Fruit fly (Drosophila melanogaster) whole organism, embryonic: ENCODE measurements around the gene Tis11.
A peak's percentile ranks its signal among the peaks of the same experiment; 100 is the strongest.

Experiments
- Atf6 ChIP-seq: fragments of 200-800 bp; sonication (Bioruptor generic); IDR thresholded peaks from 2 replicates; pipeline ENCODE4 v1.3.6; 2022; ENCODE audit warnings: missing biosample characterization, missing genetic modification characterization
- Bteb2 ChIP-seq: fragments of 200-800 bp; sonication (Bioruptor generic); optimal IDR thresholded peaks from 2 replicates; lab custom pipeline; 2016; ENCODE audit warnings: missing biosample characterization, missing genetic modification characterization
- CG10543 ChIP-seq: fragments of 200-800 bp; sonication (Bioruptor generic); optimal IDR thresholded peaks from 3 replicates; lab custom pipeline; 2017; ENCODE audit warnings: missing biosample characterization, mild to moderate bottlenecking, missing genetic modification characterization, moderate library complexity
- CG11456 ChIP-seq: fragments of 200-800 bp; sonication (Bioruptor generic); IDR thresholded peaks from 3 replicates; pipeline ENCODE4 v1.3.6; 2022; ENCODE audit warnings: missing biosample characterization, missing genetic modification characterization
- CG12299 ChIP-seq: fragments of 200-800 bp; sonication (Bioruptor generic); optimal IDR thresholded peaks from 2 replicates; lab custom pipeline; 2018; ENCODE audit warnings: missing biosample characterization, mild to moderate bottlenecking, missing genetic modification characterization
- CG12391 ChIP-seq: fragments of 200-800 bp; sonication (Bioruptor generic); optimal IDR thresholded peaks from 3 replicates; lab custom pipeline; 2018; ENCODE audit warnings: missing biosample characterization, mild to moderate bottlenecking, missing genetic modification characterization, moderate library complexity
- CG12744 ChIP-seq: fragments of 200-800 bp; sonication (Bioruptor generic); optimal IDR thresholded peaks from 2 replicates; lab custom pipeline; 2016; ENCODE audit warnings: missing biosample characterization, missing genetic modification characterization
- CG12942 ChIP-seq: fragments of 200-800 bp; sonication (Bioruptor generic); optimal IDR thresholded peaks from 3 replicates; lab custom pipeline; 2016; ENCODE audit warnings: missing biosample characterization, missing genetic modification characterization
- CG15601 ChIP-seq: fragments of 200-800 bp; sonication (Bioruptor generic); optimal IDR thresholded peaks from 3 replicates; lab custom pipeline; 2019; ENCODE audit warnings: missing biosample characterization, mild to moderate bottlenecking, missing genetic modification characterization, moderate library complexity
- CG1602 ChIP-seq: fragments of 200-800 bp; sonication (Bioruptor generic); optimal IDR thresholded peaks from 3 replicates; lab custom pipeline; 2016; ENCODE audit warnings: missing biosample characterization, missing genetic modification characterization
- CG17361 ChIP-seq: fragments of 200-800 bp; sonication (Bioruptor generic); IDR thresholded peaks from 3 replicates; pipeline ENCODE4 v1.3.6; 2022; ENCODE audit warnings: missing biosample characterization, missing genetic modification characterization
- CG17612 ChIP-seq: fragments of 200-800 bp; sonication (Bioruptor generic); IDR thresholded peaks from 2 replicates; pipeline ENCODE4 v1.3.6; 2022; ENCODE audit warnings: missing biosample characterization, missing genetic modification characterization
- CG17912 ChIP-seq: fragments of 200-800 bp; sonication (Bioruptor generic); optimal IDR thresholded peaks from 2 replicates; lab custom pipeline; 2018; ENCODE audit warnings: missing biosample characterization, mild to moderate bottlenecking, missing genetic modification characterization
- CG18262 ChIP-seq: fragments of 200-800 bp; optimal IDR thresholded peaks from 3 replicates; lab custom pipeline; 2019; ENCODE audit warnings: missing biosample characterization, mild to moderate bottlenecking, missing genetic modification characterization, moderate library complexity
- CG2712 ChIP-seq: fragments of 200-800 bp; optimal IDR thresholded peaks from 3 replicates; lab custom pipeline; 2019; ENCODE audit warnings: missing biosample characterization, mild to moderate bottlenecking, missing genetic modification characterization, moderate library complexity
- CG3065 ChIP-seq: fragments of 200-800 bp; sonication (Bioruptor generic); optimal IDR thresholded peaks from 2 replicates; lab custom pipeline; 2016; ENCODE audit warnings: missing biosample characterization, missing genetic modification characterization
- CG4424 ChIP-seq: fragments of 200-800 bp; sonication (Bioruptor generic); optimal IDR thresholded peaks from 3 replicates; lab custom pipeline; 2016; ENCODE audit warnings: missing biosample characterization, missing genetic modification characterization
- CG7963 ChIP-seq: fragments of 200-800 bp; sonication (Bioruptor generic); IDR thresholded peaks from 3 replicates; pipeline ENCODE4 v1.3.6; 2022; ENCODE audit warnings: missing biosample characterization, missing genetic modification characterization; ENCODE audit not compliant: partially characterized antibody
- CG9215 ChIP-seq: fragments of 200-800 bp; sonication (Bioruptor generic); IDR thresholded peaks from 2 replicates; pipeline ENCODE4 v1.3.6; 2022; ENCODE audit warnings: missing biosample characterization, missing genetic modification characterization
- CG9932 ChIP-seq: fragments of 200-800 bp; sonication (Bioruptor generic); IDR thresholded peaks from 2 replicates; pipeline ENCODE4 v1.3.6; 2022; ENCODE audit warnings: missing biosample characterization, missing genetic modification characterization
- CTCF ChIP-seq: fragments of 200-800 bp; sonication (Bioruptor generic); optimal IDR thresholded peaks from 2 replicates; lab custom pipeline; 2017; ENCODE audit warnings: missing biosample characterization, mild to moderate bottlenecking, missing genetic modification characterization, moderate library complexity
- Chrac-16 ChIP-seq: fragments of 200-800 bp; sonication (Bioruptor generic); optimal IDR thresholded peaks from 3 replicates; lab custom pipeline; 2016; ENCODE audit warnings: missing biosample characterization, missing genetic modification characterization
- Deaf1 ChIP-seq: fragments of 200-800 bp; optimal IDR thresholded peaks from 3 replicates; lab custom pipeline; 2019; ENCODE audit warnings: missing biosample characterization, mild to moderate bottlenecking, missing genetic modification characterization, moderate library complexity
- Ets65A ChIP-seq: fragments of 200-800 bp; sonication (Bioruptor generic); peaks from one replicate; lab custom pipeline; 2016; ENCODE audit warnings: missing biosample characterization, missing genetic modification characterization
- Hr78 ChIP-seq, 2 experiments: fragments of 200-800 bp in 1 of 2; fragments of >200 bp in 1 of 2; sonication (Bioruptor generic) in 1 of 2; optimal IDR thresholded peaks; 2 replicates each; lab custom pipeline; 2017 to 2019; ENCODE audit warnings: missing biosample characterization in 2 of 2, missing genetic modification characterization in 2 of 2, mild to moderate bottlenecking in 1 of 2, moderate library complexity in 1 of 2
- MESR4 ChIP-seq: fragments of 200-800 bp; sonication (Bioruptor generic); optimal IDR thresholded peaks from 2 replicates; lab custom pipeline; 2018; ENCODE audit warnings: missing biosample characterization, mild to moderate bottlenecking, missing genetic modification characterization, moderate library complexity
- Nf-YC ChIP-seq: fragments of 200-800 bp; optimal IDR thresholded peaks from 3 replicates; lab custom pipeline; 2019; ENCODE audit warnings: missing biosample characterization, mild to moderate bottlenecking, missing genetic modification characterization, moderate library complexity
- Xbp1 ChIP-seq: fragments of 200-800 bp; sonication (Bioruptor generic); optimal IDR thresholded peaks from 3 replicates; lab custom pipeline; 2016; ENCODE audit warnings: missing biosample characterization, mild to moderate bottlenecking, missing genetic modification characterization
- abd-A ChIP-seq: fragments of 200-800 bp; sonication (Bioruptor generic); optimal IDR thresholded peaks from 3 replicates; lab custom pipeline; 2019; ENCODE audit warnings: missing biosample characterization, mild to moderate bottlenecking, missing genetic modification characterization, moderate library complexity
- dmrt11E ChIP-seq: fragments of 200-800 bp; sonication (Bioruptor generic); optimal IDR thresholded peaks from 3 replicates; lab custom pipeline; 2018; ENCODE audit warnings: missing biosample characterization, mild to moderate bottlenecking, missing genetic modification characterization, moderate library complexity
- dmrt99B ChIP-seq: fragments of 200-800 bp; sonication (Bioruptor generic); optimal IDR thresholded peaks from 2 replicates; lab custom pipeline; 2018; ENCODE audit warnings: missing biosample characterization, mild to moderate bottlenecking, missing genetic modification characterization, moderate library complexity
- exex ChIP-seq: fragments of 200-800 bp; sonication (Bioruptor generic); optimal IDR thresholded peaks from 4 replicates; lab custom pipeline; 2018; ENCODE audit warnings: missing biosample characterization, mild to moderate bottlenecking, missing genetic modification characterization, moderate library complexity
- fru ChIP-seq: fragments of >200 bp; optimal IDR thresholded peaks from 2 replicates; lab custom pipeline; 2017
- gem ChIP-seq: fragments of 200-800 bp; sonication (Bioruptor generic); optimal IDR thresholded peaks from 2 replicates; lab custom pipeline; 2019; ENCODE audit warnings: missing biosample characterization, mild to moderate bottlenecking, missing genetic modification characterization, moderate library complexity
- grn ChIP-seq: fragments of 200-800 bp; sonication (Bioruptor generic); optimal IDR thresholded peaks from 3 replicates; lab custom pipeline; 2017; ENCODE audit warnings: missing biosample characterization, missing genetic modification characterization
- jumu ChIP-seq: fragments of 200-800 bp; sonication (Bioruptor generic); optimal IDR thresholded peaks from 3 replicates; lab custom pipeline; 2016; ENCODE audit warnings: missing biosample characterization, missing genetic modification characterization
- klu ChIP-seq: fragments of 200-800 bp; sonication (Bioruptor generic); IDR thresholded peaks from 2 replicates; pipeline ENCODE4 v1.3.6; 2022; ENCODE audit warnings: missing biosample characterization, missing genetic modification characterization
- knrl ChIP-seq: fragments of 200-800 bp; sonication (Bioruptor generic); IDR thresholded peaks from 3 replicates; pipeline ENCODE4 v1.3.6; 2022; ENCODE audit warnings: missing biosample characterization, missing genetic modification characterization; ENCODE audit not compliant: partially characterized antibody
- lab ChIP-seq: fragments of 200-800 bp; sonication (Bioruptor generic); optimal IDR thresholded peaks from 3 replicates; lab custom pipeline; 2017; ENCODE audit warnings: missing biosample characterization, missing genetic modification characterization, mild to moderate bottlenecking, moderate library complexity, missing genetic modification reagents
- nmo ChIP-seq: fragments of 200-800 bp; sonication (Bioruptor generic); optimal IDR thresholded peaks from 2 replicates; lab custom pipeline; 2018; ENCODE audit warnings: missing biosample characterization, mild to moderate bottlenecking, missing genetic modification characterization, moderate library complexity
- oc ChIP-seq: fragments of 200-800 bp; sonication (Bioruptor generic); optimal IDR thresholded peaks from 2 replicates; lab custom pipeline; 2018; ENCODE audit warnings: missing biosample characterization, mild to moderate bottlenecking, missing genetic modification characterization, moderate library complexity
- onecut ChIP-seq: fragments of 200-800 bp; sonication (Bioruptor generic); IDR thresholded peaks from 2 replicates; pipeline ENCODE4 v1.3.6; 2022; ENCODE audit warnings: missing biosample characterization, missing genetic modification characterization
- psq ChIP-seq: fragments of 200-800 bp; sonication (Bioruptor generic); optimal IDR thresholded peaks from 2 replicates; lab custom pipeline; 2017; ENCODE audit warnings: missing biosample characterization, missing genetic modification characterization
- pum ChIP-seq: fragments of 200-800 bp; sonication (Bioruptor generic); optimal IDR thresholded peaks from 2 replicates; lab custom pipeline; 2016; ENCODE audit warnings: missing biosample characterization, missing genetic modification characterization
- salm ChIP-seq: fragments of 200-800 bp; sonication (Bioruptor generic); optimal IDR thresholded peaks from 2 replicates; lab custom pipeline; 2018; ENCODE audit warnings: missing biosample characterization, mild to moderate bottlenecking, missing genetic modification characterization
- seq ChIP-seq: fragments of 200-800 bp; sonication (Bioruptor generic); IDR thresholded peaks from 2 replicates; pipeline ENCODE4 v1.3.6; 2022; ENCODE audit warnings: missing biosample characterization, missing genetic modification characterization
- sim ChIP-seq: fragments of 200-800 bp; sonication (Bioruptor generic); IDR thresholded peaks from 2 replicates; pipeline ENCODE4 v1.3.6; 2022; ENCODE audit warnings: missing biosample characterization, missing genetic modification characterization
- sisA ChIP-seq: fragments of 200-800 bp; sonication (Bioruptor generic); IDR thresholded peaks from 2 replicates; pipeline ENCODE4 v1.3.6; 2022; ENCODE audit warnings: missing biosample characterization, missing genetic modification characterization
- sna ChIP-seq: fragments of 200-800 bp; sonication (Bioruptor generic); IDR thresholded peaks from 2 replicates; pipeline ENCODE4 v1.3.6; 2022; ENCODE audit warnings: missing biosample characterization, missing genetic modification characterization; ENCODE audit not compliant: partially characterized antibody
- toy ChIP-seq: fragments of 200-800 bp; sonication (Bioruptor generic); IDR thresholded peaks from 2 replicates; pipeline ENCODE4 v1.3.6; 2022; ENCODE audit warnings: missing biosample characterization, missing genetic modification characterization
- unpg ChIP-seq: fragments of 200-800 bp; sonication (Bioruptor generic); optimal IDR thresholded peaks from 3 replicates; lab custom pipeline; 2018; ENCODE audit warnings: missing biosample characterization, mild to moderate bottlenecking, missing genetic modification characterization, moderate library complexity

The Tis11 gene

dm6 chrX:12719152-12719779 is 60.1 kb downstream of the Tis11 start (continued):
- TF ChIP-seq pum (GFP tag; lab: Kevin White, UChicago) = peak; percentile 75
- TF ChIP-seq CG17361 (GFP tag; lab: Robert Waterston, UW) = peak; percentile 76
- TF ChIP-seq gem (tag; lab: Kevin White, UChicago) = peak; percentile 84
- TF ChIP-seq fru (lab: Kevin White, UChicago) = no peak
- no peak for TF ChIP-seq Hr78 (GFP tag; optimal IDR thresholded peaks at IDR 0.05; lab: Kevin White, UChicago)
- peak; percentile 76 for TF ChIP-seq nmo (GFP tag; lab: Kevin White, UChicago)
- peak; percentile 56 for TF ChIP-seq dmrt11E (tag; lab: Kevin White, UChicago)
- TF ChIP-seq sisA = peak; percentile 66
- peak; percentile 97 for TF ChIP-seq Ets65A
- TF ChIP-seq CG17612 (GFP tag; lab: Robert Waterston, UW) = no peak
- peak; percentile 75 for TF ChIP-seq Chrac-16 (GFP tag; lab: Kevin White, UChicago)
- TF ChIP-seq exex (tag; lab: Kevin White, UChicago) = no peak
- TF ChIP-seq CG11456 (GFP tag; lab: Robert Waterston, UW) = peak; percentile 71
- peak; percentile 70 for TF ChIP-seq jumu (GFP tag; lab: Kevin White, UChicago)
- peak; percentile 72 for TF ChIP-seq unpg (GFP tag; lab: Kevin White, UChicago)
- peak; percentile 67 for TF ChIP-seq CG12942 (GFP tag; lab: Kevin White, UChicago)
- no peak for TF ChIP-seq CG3065
- peak; percentile 40; the same call in 1 of the 2 replicates for TF ChIP-seq CG9215 (GFP tag; lab: Robert Waterston, UW)
- TF ChIP-seq CG12299 = no peak
- peak; percentile 49; the same call in 1 of the 2 replicates for TF ChIP-seq klu (GFP tag; lab: Robert Waterston, UW)
- TF ChIP-seq MESR4 = no peak
- TF ChIP-seq Atf6 (GFP tag; lab: Robert Waterston, UW) = peak; percentile 73
- TF ChIP-seq Deaf1 = peak; percentile 6
- peak; percentile 44 for TF ChIP-seq CG15601 (tag; lab: Kevin White, UChicago)
- peak; percentile 75 for TF ChIP-seq CG4424 (GFP tag; lab: Kevin White, UChicago)
- no peak for TF ChIP-seq CG17912 (GFP tag; lab: Kevin White, UChicago)
- TF ChIP-seq CG7963 (GFP tag; lab: Robert Waterston, UW) = no peak
- no peak for TF ChIP-seq CG10543 (GFP tag; lab: Kevin White, UChicago)
- peak; percentile 81 for TF ChIP-seq lab (GFP tag; lab: Kevin White, UChicago)
- no peak for TF ChIP-seq CTCF (GFP tag; lab: Kevin White, UChicago)
- TF ChIP-seq toy (GFP tag; lab: Robert Waterston, UW) = 0 out of 2 replicates have a peak, but pooled peaks have one; percentile 19
- peak; percentile 69 for TF ChIP-seq CG1602 (GFP tag; lab: Kevin White, UChicago)
- peak; percentile 69 for TF ChIP-seq CG12391 (tag; lab: Kevin White, UChicago)
- TF ChIP-seq CG18262 (tag; lab: Kevin White, UChicago) = peak; percentile 64
- TF ChIP-seq CG12744 = peak; percentile 14
- peak; percentile 62 for TF ChIP-seq Bteb2 (GFP tag; lab: Kevin White, UChicago)
- TF ChIP-seq CG9932 (GFP tag; lab: Robert Waterston, UW) = peak; percentile 56
- TF ChIP-seq salm (tag; lab: Kevin White, UChicago) = no peak
- TF ChIP-seq Xbp1 (GFP tag; lab: Kevin White, UChicago) = peak; percentile 76
- peak; percentile 30; the same call in 1 of the 2 replicates for TF ChIP-seq seq (GFP tag; lab: Robert Waterston, UW)
- TF ChIP-seq dmrt99B = peak; percentile 78
- TF ChIP-seq knrl (GFP tag; lab: Robert Waterston, UW) = no peak
- no peak for TF ChIP-seq grn
- TF ChIP-seq CG2712 = peak; percentile 68
- TF ChIP-seq sim (GFP tag; lab: Robert Waterston, UW) = no peak
- TF ChIP-seq onecut (GFP tag; lab: Robert Waterston, UW) = peak; percentile 79
- TF ChIP-seq abd-A (tag; lab: Kevin White, UChicago) = no peak
- no peak for TF ChIP-seq psq (GFP tag; lab: Kevin White, UChicago)
- TF ChIP-seq oc (tag; lab: Kevin White, UChicago) = peak; percentile 37
- TF ChIP-seq Nf-YC = no peak
- no peak for TF ChIP-seq sna
